Worm (Caenorhabditis elegans): ENCODE measurements around the gene C13F10.1.

C13F10.1 gene

DNA sequence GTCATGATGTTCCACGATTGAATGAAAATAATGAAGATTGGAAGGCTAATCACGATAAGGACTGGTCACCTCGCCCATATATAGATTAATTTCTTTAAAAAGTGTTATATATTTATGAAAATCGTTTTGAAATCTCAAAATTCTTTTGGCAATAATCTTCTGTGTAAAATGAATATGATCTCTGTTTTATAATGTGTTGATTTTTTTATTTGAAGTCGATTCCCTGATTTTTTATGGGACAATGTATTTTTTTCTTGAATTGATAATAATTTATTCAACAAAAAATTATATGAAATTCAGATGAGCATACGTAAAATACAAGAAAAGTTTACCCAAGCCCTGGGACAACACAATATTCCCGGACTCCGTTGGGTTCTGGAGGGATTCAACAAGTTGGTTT lies 15.6 kb downstream of the C13F10.1 start, which contains the start of gene C05C8.1:
Gene C05C8.1 (plus strand): TSS at position 301 of the 400 bp plus-strand sequence.
- TF ChIP-seq klf-2 (GFP tag; conservative IDR thresholded peaks at IDR 0.05): no peak
- TF ChIP-seq ztf-23 (GFP tag; IDR thresholded peaks at IDR 0.05): no peak
- no peak for TF ChIP-seq cog-1 (tag; optimal IDR thresholded peaks at IDR 0.05)
- no peak for TF ChIP-seq med-1 (GFP tag; optimal IDR thresholded peaks at IDR 0.05; ENCODE audit: insufficient read depth)
- no peak for TF ChIP-seq ztf-29 (GFP tag; IDR thresholded peaks at IDR 0.05)
- TF ChIP-seq T22C8.4 (GFP tag; IDR thresholded peaks at IDR 0.05): no peak
- no peak for TF ChIP-seq ref-1 (GFP tag; conservative IDR thresholded peaks at IDR 0.05)
- TF ChIP-seq flt-1 (GFP tag; IDR thresholded peaks at IDR 0.05): no peak

DNA sequence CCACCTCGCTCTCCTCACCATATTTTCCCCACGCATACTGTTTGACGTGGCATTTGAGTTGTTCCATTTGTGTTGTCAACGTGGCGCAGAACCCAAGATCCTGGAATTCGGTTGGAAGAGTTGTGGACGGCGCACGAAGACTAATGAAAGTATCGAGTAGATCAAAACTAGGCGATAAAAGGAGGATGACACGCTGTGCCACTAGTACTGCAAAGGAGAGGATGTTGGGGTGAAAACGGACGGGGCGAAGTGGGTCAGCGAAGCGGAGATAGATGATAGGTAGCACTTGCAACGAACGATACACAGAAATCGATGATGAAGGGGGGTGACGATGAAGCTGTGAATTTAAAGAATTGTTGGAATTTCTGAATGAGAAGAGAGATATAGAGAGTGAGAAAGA lies 23.1 kb downstream of the C13F10.1 start, which contains the start of gene C05C8.7:
Gene C05C8.7 (minus strand): TSS at position 100 of the 400 bp plus-strand sequence.
- TF ChIP-seq ztf-29 (GFP tag; IDR thresholded peaks at IDR 0.05) (no peak), tab-1 (GFP tag; IDR thresholded peaks at IDR 0.05) (no peak), cog-1 (tag; optimal IDR thresholded peaks at IDR 0.05) (no peak), med-1 (GFP tag; optimal IDR thresholded peaks at IDR 0.05; ENCODE audit: insufficient read depth) (no peak), klf-2 (GFP tag; conservative IDR thresholded peaks at IDR 0.05) (no peak), flt-1 (GFP tag; IDR thresholded peaks at IDR 0.05) (0 out of 2 replicates have a peak, but pooled peaks have one; percentile 51), T22C8.4 (GFP tag; IDR thresholded peaks at IDR 0.05) (no peak)

DNA sequence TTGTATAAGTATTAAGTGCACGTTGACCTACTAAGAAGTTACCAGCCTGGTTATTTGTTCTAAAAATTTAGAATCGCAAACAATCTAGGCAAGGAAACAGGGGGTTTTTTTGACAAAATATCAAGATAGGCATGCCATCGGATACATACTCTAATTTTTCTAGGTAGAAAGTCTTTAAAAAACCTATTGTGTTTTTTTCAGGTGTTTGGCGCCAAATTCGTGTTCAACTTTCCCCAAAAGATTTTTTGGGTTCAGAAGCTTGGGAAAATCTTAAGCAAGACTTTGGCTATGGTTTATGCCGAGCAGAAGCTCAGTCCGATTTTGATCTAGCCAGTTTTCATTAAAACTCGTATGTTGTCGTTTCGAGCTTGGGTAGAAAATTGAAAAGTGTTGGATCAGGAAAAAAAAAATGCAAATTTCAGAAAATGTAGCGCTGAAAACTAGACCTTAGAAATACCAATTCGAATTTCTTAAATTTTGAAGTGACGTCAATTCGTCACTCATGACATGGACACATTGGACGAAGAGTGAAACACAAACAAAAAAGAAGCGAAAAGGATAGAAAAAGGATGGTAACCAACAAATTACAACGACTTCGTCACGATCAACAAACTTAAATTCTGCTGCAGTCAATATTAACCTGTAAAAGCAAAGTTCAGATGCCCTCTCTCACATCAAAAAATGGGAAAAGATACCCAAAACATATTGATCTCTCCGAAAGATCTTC lies 24.5 kb downstream of the C13F10.1 start:
- TF ChIP-seq klf-2 (GFP tag; conservative IDR thresholded peaks at IDR 0.05): no peak
- TF ChIP-seq cog-1 (tag; optimal IDR thresholded peaks at IDR 0.05): no peak
- no peak for TF ChIP-seq flt-1 (GFP tag; IDR thresholded peaks at IDR 0.05)
- TF ChIP-seq med-1 (GFP tag; optimal IDR thresholded peaks at IDR 0.05; ENCODE audit: insufficient read depth): no peak
- no peak for TF ChIP-seq ztf-23 (GFP tag; IDR thresholded peaks at IDR 0.05)
- no peak for TF ChIP-seq ref-1 (GFP tag; conservative IDR thresholded peaks at IDR 0.05)
- no peak for TF ChIP-seq T22C8.4 (GFP tag; IDR thresholded peaks at IDR 0.05)
- no peak for TF ChIP-seq tab-1 (GFP tag; IDR thresholded peaks at IDR 0.05)
- TF ChIP-seq ztf-29 (GFP tag; IDR thresholded peaks at IDR 0.05): no peak

DNA sequence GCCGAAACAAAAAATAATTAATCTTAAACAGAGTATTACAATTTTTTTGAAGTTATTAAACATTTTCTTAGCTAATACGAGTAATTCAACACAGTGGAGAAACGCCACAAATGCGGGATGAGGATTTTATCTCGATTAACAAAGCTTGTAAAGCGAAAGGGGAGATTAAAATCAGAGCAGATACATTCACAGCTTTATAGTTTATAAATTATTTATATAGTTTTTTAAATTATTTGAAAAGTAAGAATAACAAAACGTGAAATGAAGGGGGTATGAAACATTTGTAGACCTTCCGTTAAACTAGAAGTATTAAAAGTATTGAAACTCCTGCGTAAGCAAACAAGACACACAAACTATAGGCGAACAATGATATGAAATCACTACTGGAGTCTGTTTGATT lies 31.2 kb downstream of the C13F10.1 start, which contains the start of gene C05C8.8:
Gene C05C8.8 (minus strand): TSS at position 101 of the 400 bp plus-strand sequence.
- TF ChIP-seq ref-1 (GFP tag; conservative IDR thresholded peaks at IDR 0.05) (no peak), flt-1 (GFP tag; IDR thresholded peaks at IDR 0.05) (no peak), klf-2 (GFP tag; conservative IDR thresholded peaks at IDR 0.05) (no peak), ztf-29 (GFP tag; IDR thresholded peaks at IDR 0.05) (no peak), med-1 (GFP tag; optimal IDR thresholded peaks at IDR 0.05; ENCODE audit: insufficient read depth) (no peak), T22C8.4 (GFP tag; IDR thresholded peaks at IDR 0.05) (no peak), tab-1 (GFP tag; IDR thresholded peaks at IDR 0.05) (no peak), cog-1 (tag; optimal IDR thresholded peaks at IDR 0.05) (no peak), ztf-23 (GFP tag; IDR thresholded peaks at IDR 0.05) (no peak)

DNA sequence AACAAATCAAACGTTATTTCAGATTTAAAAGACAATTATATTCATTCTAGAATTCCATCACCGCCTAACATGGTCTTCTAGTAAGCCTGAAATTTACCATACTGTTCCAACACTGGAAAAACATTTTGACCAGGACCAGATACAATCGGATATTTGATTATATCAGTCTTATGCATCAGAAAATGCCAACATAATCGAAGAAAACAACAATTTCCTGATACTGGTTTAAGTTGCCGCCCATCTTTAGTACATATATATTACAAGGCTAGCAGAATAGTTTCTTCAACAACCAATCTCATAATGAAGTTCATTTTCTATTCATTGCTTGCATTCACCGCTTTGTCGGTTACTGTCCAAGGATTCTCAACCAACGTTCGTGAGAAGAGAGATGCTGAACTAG lies 35.1 kb downstream of the C13F10.1 start, which contains the start of gene C13A2.12:
Gene C13A2.12 (plus strand): TSS at position 301 of the 400 bp plus-strand sequence.
- TF ChIP-seq klf-2 (GFP tag; conservative IDR thresholded peaks at IDR 0.05): no peak
- TF ChIP-seq T22C8.4 (GFP tag; IDR thresholded peaks at IDR 0.05): no peak
- no peak for TF ChIP-seq ref-1 (GFP tag; conservative IDR thresholded peaks at IDR 0.05)
- no peak for TF ChIP-seq ztf-23 (GFP tag; IDR thresholded peaks at IDR 0.05)
- no peak for TF ChIP-seq ztf-29 (GFP tag; IDR thresholded peaks at IDR 0.05)
- TF ChIP-seq cog-1 (tag; optimal IDR thresholded peaks at IDR 0.05): no peak
- no peak for TF ChIP-seq tab-1 (GFP tag; IDR thresholded peaks at IDR 0.05)
- TF ChIP-seq med-1 (GFP tag; optimal IDR thresholded peaks at IDR 0.05; ENCODE audit: insufficient read depth): no peak
- TF ChIP-seq flt-1 (GFP tag; IDR thresholded peaks at IDR 0.05): no peak

DNA sequence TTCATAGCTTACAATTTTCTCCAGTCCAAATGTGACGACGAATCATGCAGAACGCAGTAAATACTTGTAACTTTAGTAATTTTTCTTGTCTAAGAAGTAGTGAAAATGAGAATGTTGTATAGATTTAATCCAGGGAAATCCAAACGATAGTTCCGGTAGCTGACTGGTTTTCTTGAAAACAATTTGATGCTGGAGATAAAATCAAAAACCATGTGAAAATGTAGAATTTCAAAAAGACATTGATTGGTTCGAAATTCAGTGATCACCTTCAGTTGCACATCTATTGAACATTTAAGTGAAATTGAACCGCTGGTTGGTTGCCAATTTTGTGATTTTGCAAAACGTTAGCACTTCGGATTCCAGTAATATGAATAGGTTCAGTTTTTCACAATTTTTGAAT lies 40.2 kb downstream of the C13F10.1 start, which contains the start of gene C13A2.9:
Gene C13A2.9 (minus strand): TSS at position 101 of the 400 bp plus-strand sequence.
- TF ChIP-seq klf-2 (GFP tag; conservative IDR thresholded peaks at IDR 0.05) (no peak), ztf-29 (GFP tag; IDR thresholded peaks at IDR 0.05) (no peak), ztf-23 (GFP tag; IDR thresholded peaks at IDR 0.05) (no peak), ref-1 (GFP tag; conservative IDR thresholded peaks at IDR 0.05) (no peak), cog-1 (tag; optimal IDR thresholded peaks at IDR 0.05) (no peak), tab-1 (GFP tag; IDR thresholded peaks at IDR 0.05) (no peak), flt-1 (GFP tag; IDR thresholded peaks at IDR 0.05) (no peak), med-1 (GFP tag; optimal IDR thresholded peaks at IDR 0.05; ENCODE audit: insufficient read depth) (no peak), T22C8.4 (GFP tag; IDR thresholded peaks at IDR 0.05) (no peak)

DNA sequence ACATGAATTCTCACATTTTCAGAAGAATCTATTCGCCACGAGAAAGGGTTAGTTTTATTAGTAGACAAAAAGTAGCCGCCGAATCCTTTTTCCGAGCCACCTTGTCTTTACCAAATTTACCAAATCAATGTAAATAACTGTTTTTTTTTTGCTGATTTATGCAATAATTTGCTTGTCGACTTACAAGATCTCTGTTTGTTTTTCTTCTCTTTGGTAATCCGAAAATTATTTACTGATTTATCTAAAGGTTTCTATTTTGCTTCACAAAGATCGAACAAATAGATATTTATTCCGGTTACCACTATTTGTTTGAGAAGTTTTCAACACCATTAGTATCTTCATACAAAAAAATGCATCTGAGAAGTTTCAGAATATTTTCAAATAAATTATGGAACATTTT lies 42.1 kb downstream of the C13F10.1 start, which contains the start of gene C13A2.7:
Gene C13A2.7 (plus strand): TSS at position 301 of the 400 bp plus-strand sequence.
- no peak for TF ChIP-seq flt-1 (GFP tag; IDR thresholded peaks at IDR 0.05)
- no peak for TF ChIP-seq ztf-29 (GFP tag; IDR thresholded peaks at IDR 0.05)
- no peak for TF ChIP-seq klf-2 (GFP tag; conservative IDR thresholded peaks at IDR 0.05)
- TF ChIP-seq cog-1 (tag; optimal IDR thresholded peaks at IDR 0.05): no peak
- TF ChIP-seq ztf-23 (GFP tag; IDR thresholded peaks at IDR 0.05): no peak
- TF ChIP-seq med-1 (GFP tag; optimal IDR thresholded peaks at IDR 0.05; ENCODE audit: insufficient read depth): no peak
- no peak for TF ChIP-seq tab-1 (GFP tag; IDR thresholded peaks at IDR 0.05)
- no peak for TF ChIP-seq ref-1 (GFP tag; conservative IDR thresholded peaks at IDR 0.05)
- no peak for TF ChIP-seq T22C8.4 (GFP tag; IDR thresholded peaks at IDR 0.05)

DNA sequence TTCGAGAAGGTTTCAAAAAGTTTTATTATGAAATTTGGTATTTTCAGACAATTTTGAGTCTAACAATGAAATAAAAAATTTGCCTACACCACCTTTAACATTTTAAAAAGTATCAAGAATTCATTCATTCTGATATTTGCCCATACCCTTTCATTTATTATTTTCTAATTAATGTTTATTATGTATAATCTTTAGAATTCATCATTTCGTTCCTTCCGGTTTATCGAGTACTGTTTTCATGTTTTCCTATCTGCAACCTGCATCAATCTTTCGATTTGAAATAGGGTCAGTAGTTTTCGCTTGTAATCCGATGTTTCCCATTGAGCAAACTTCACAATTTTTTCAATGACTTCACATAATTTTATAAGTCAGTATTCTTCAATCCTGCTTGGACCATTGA lies 45.5 kb downstream of the C13F10.1 start, which contains the start of gene C13A2.6:
Gene C13A2.6 (plus strand): TSS at position 301 of the 400 bp plus-strand sequence.
- TF ChIP-seq tab-1 (GFP tag; IDR thresholded peaks at IDR 0.05) (no peak), flt-1 (GFP tag; IDR thresholded peaks at IDR 0.05) (no peak), klf-2 (GFP tag; conservative IDR thresholded peaks at IDR 0.05) (no peak), ztf-29 (GFP tag; IDR thresholded peaks at IDR 0.05) (no peak), med-1 (GFP tag; optimal IDR thresholded peaks at IDR 0.05; ENCODE audit: insufficient read depth) (no peak), cog-1 (tag; optimal IDR thresholded peaks at IDR 0.05) (no peak), ref-1 (GFP tag; conservative IDR thresholded peaks at IDR 0.05) (no peak), ztf-23 (GFP tag; IDR thresholded peaks at IDR 0.05) (no peak), T22C8.4 (GFP tag; IDR thresholded peaks at IDR 0.05) (no peak)
